Worm (Caenorhabditis elegans) whole organism, late embryonic: ENCODE data around the gene K12G11.6.

ENCODE experiments used
- C38D4.7 ChIP-seq: fragments of 200-800 bp; sonication (Bioruptor generic); optimal IDR thresholded peaks from 2 replicates; lab custom pipeline; 2018; ENCODE audit warnings: mild to moderate bottlenecking, missing genetic modification characterization, moderate library complexity, missing compliant biosample characterization
- F13H6.1 ChIP-seq: sonication (generic microtip); optimal IDR thresholded peaks from 2 replicates; lab custom pipeline; 2016; ENCODE audit warnings: missing genetic modification characterization, missing compliant biosample characterization
- K02D7.2 ChIP-seq: sonication (generic microtip); optimal IDR thresholded peaks from 2 replicates; lab custom pipeline; 2017; ENCODE audit warnings: mild to moderate bottlenecking, missing genetic modification characterization, missing compliant biosample characterization
- Y22D7AL.16 ChIP-seq: sonication (generic microtip); optimal IDR thresholded peaks from 2 replicates; lab custom pipeline; 2016; ENCODE audit warnings: missing genetic modification characterization, missing compliant biosample characterization
- ceh-18 ChIP-seq: sonication (generic microtip); optimal IDR thresholded peaks from 2 replicates; lab custom pipeline; 2016; ENCODE audit warnings: missing genetic modification characterization, missing compliant biosample characterization
- ceh-19 ChIP-seq: fragments of 200-800 bp; sonication (Bioruptor generic); optimal IDR thresholded peaks from 2 replicates; lab custom pipeline; 2018; ENCODE audit warnings: mild to moderate bottlenecking, missing genetic modification characterization, missing compliant biosample characterization
- ceh-2 ChIP-seq: sonication (generic microtip); optimal IDR thresholded peaks from 2 replicates; lab custom pipeline; 2016; ENCODE audit warnings: missing genotype, missing genetic modification characterization, missing compliant biosample characterization
- ceh-22 ChIP-seq: sonication (generic microtip); optimal IDR thresholded peaks from 2 replicates; lab custom pipeline; 2017; ENCODE audit warnings: missing biosample characterization, missing genetic modification characterization
- ceh-30 ChIP-seq: fragments of 150-350 bp; optimal IDR thresholded peaks from 2 replicates; lab custom pipeline; 2014; ENCODE audit warnings: missing biosample characterization, missing genetic modification characterization
- ceh-31 ChIP-seq: sonication (generic microtip); optimal IDR thresholded peaks from 2 replicates; lab custom pipeline; 2016; ENCODE audit warnings: missing genetic modification characterization, missing compliant biosample characterization
- ceh-34 ChIP-seq: sonication (generic microtip); optimal IDR thresholded peaks from 2 replicates; lab custom pipeline; 2016; ENCODE audit warnings: mild to moderate bottlenecking, missing genetic modification characterization, missing compliant biosample characterization
- ceh-45 ChIP-seq: fragments of 200-800 bp; sonication (Bioruptor generic); IDR thresholded peaks from 2 replicates; pipeline ENCODE4 v1.3.6; 2022; ENCODE audit warnings: missing genetic modification reagents, missing genetic modification characterization, missing compliant biosample characterization
- ceh-6 ChIP-seq: fragments of 200-800 bp; sonication (Bioruptor generic); optimal IDR thresholded peaks from 2 replicates; lab custom pipeline; 2018; ENCODE audit warnings: mild to moderate bottlenecking, missing genetic modification characterization, missing compliant biosample characterization
- dve-1 ChIP-seq: sonication (generic microtip); optimal IDR thresholded peaks from 2 replicates; lab custom pipeline; 2017; ENCODE audit warnings: antibody characterized with exemption, mild to moderate bottlenecking, missing genetic modification characterization, missing compliant biosample characterization
- elt-2 ChIP-seq: sonication (generic microtip); optimal IDR thresholded peaks from 2 replicates; lab custom pipeline; 2016; ENCODE audit warnings: missing genetic modification reagents, missing genetic modification characterization, missing compliant biosample characterization
- elt-4 ChIP-seq: sonication (generic microtip); optimal IDR thresholded peaks from 2 replicates; lab custom pipeline; 2016; ENCODE audit warnings: missing genetic modification characterization, missing compliant biosample characterization
- ets-4 ChIP-seq: sonication (generic microtip); optimal IDR thresholded peaks from 2 replicates; lab custom pipeline; 2016; ENCODE audit warnings: missing genetic modification characterization, missing compliant biosample characterization
- fkh-10 ChIP-seq: fragments of 150-350 bp; optimal IDR thresholded peaks from 2 replicates; lab custom pipeline; 2014; ENCODE audit warnings: missing biosample characterization, missing genetic modification reagents, missing genetic modification characterization
- fkh-6 ChIP-seq: sonication (generic microtip); optimal IDR thresholded peaks from 2 replicates; lab custom pipeline; 2016; ENCODE audit warnings: missing genetic modification characterization, missing compliant biosample characterization
- gmeb-2 ChIP-seq: sonication (generic microtip); optimal IDR thresholded peaks from 2 replicates; lab custom pipeline; 2016; ENCODE audit warnings: missing genetic modification characterization, inconsistent platforms, missing compliant biosample characterization
- hlh-13 ChIP-seq: fragments of 200-800 bp; sonication (Bioruptor generic); optimal IDR thresholded peaks from 2 replicates; lab custom pipeline; 2018; ENCODE audit warnings: mild to moderate bottlenecking, missing genetic modification characterization, missing compliant biosample characterization
- hlh-15 ChIP-seq: sonication (generic microtip); optimal IDR thresholded peaks from 2 replicates; lab custom pipeline; 2016; ENCODE audit warnings: missing genetic modification characterization, missing compliant biosample characterization
- hlh-30 ChIP-seq: sonication (generic microtip); optimal IDR thresholded peaks from 2 replicates; lab custom pipeline; 2017; ENCODE audit warnings: antibody characterized with exemption, missing genetic modification characterization, missing compliant biosample characterization; ENCODE audit not compliant: insufficient read depth
- hlh-6 ChIP-seq: sonication (generic microtip); optimal IDR thresholded peaks from 2 replicates; lab custom pipeline; 2016; ENCODE audit warnings: missing genotype, missing genetic modification characterization, missing compliant biosample characterization
- lim-6 ChIP-seq: sonication (generic microtip); optimal IDR thresholded peaks from 2 replicates; lab custom pipeline; 2016; ENCODE audit warnings: missing genetic modification characterization, missing compliant biosample characterization
- madf-2 ChIP-seq: sonication (generic microtip); optimal IDR thresholded peaks from 2 replicates; lab custom pipeline; 2017; ENCODE audit warnings: missing genetic modification characterization, missing compliant biosample characterization
- nfya-1 ChIP-seq: sonication (generic microtip); optimal IDR thresholded peaks from 2 replicates; lab custom pipeline; 2017; ENCODE audit warnings: missing genetic modification characterization, mild to moderate bottlenecking, missing compliant biosample characterization, antibody characterized with exemption, moderate library complexity
- nhr-11 ChIP-seq: fragments of 150-350 bp; optimal IDR thresholded peaks from 2 replicates; lab custom pipeline; 2014; ENCODE audit warnings: missing biosample characterization, missing genetic modification characterization
- nhr-232 ChIP-seq: sonication (generic microtip); optimal IDR thresholded peaks from 2 replicates; lab custom pipeline; 2016; ENCODE audit warnings: missing genetic modification characterization, missing compliant biosample characterization
- npax-4 ChIP-seq: sonication (generic microtip); optimal IDR thresholded peaks from 2 replicates; lab custom pipeline; 2016; ENCODE audit warnings: missing genetic modification characterization, missing compliant biosample characterization
- odd-2 ChIP-seq: sonication (generic microtip); optimal IDR thresholded peaks from 2 replicates; lab custom pipeline; 2017; ENCODE audit warnings: antibody characterized with exemption, mild to moderate bottlenecking, missing genetic modification characterization, missing compliant biosample characterization
- pha-2 ChIP-seq: sonication (generic microtip); optimal IDR thresholded peaks from 2 replicates; lab custom pipeline; 2017; ENCODE audit warnings: mild to moderate bottlenecking, missing genetic modification characterization, missing compliant biosample characterization
- pha-4 ChIP-seq: fragments of 150-350 bp; optimal IDR thresholded peaks from 2 replicates; lab custom pipeline; 2018; ENCODE audit warnings: missing biosample characterization, missing genetic modification reagents, missing genetic modification characterization
- pqm-1 ChIP-seq: sonication (generic microtip); optimal IDR thresholded peaks from 2 replicates; lab custom pipeline; 2016; ENCODE audit warnings: missing genetic modification characterization, missing compliant biosample characterization
- pros-1 ChIP-seq: fragments of 150-350 bp; optimal IDR thresholded peaks from 2 replicates; lab custom pipeline; 2014; ENCODE audit warnings: missing biosample characterization, missing genetic modification reagents, missing genetic modification characterization
- sox-4 ChIP-seq: sonication (generic microtip); optimal IDR thresholded peaks from 2 replicates; lab custom pipeline; 2017; ENCODE audit warnings: mild to moderate bottlenecking, missing genetic modification characterization, inconsistent platforms, missing compliant biosample characterization
- syd-9 ChIP-seq: sonication (generic microtip); optimal IDR thresholded peaks from 2 replicates; lab custom pipeline; 2016; ENCODE audit warnings: mild to moderate bottlenecking, missing genetic modification characterization, moderate library complexity, missing compliant biosample characterization
- tbx-2 ChIP-seq: sonication (generic microtip); optimal IDR thresholded peaks from 2 replicates; lab custom pipeline; 2016; ENCODE audit warnings: missing genetic modification characterization, missing compliant biosample characterization
- tbx-7 ChIP-seq: sonication (generic microtip); optimal IDR thresholded peaks from 2 replicates; lab custom pipeline; 2016; ENCODE audit warnings: missing genotype, missing genetic modification characterization, missing compliant biosample characterization
- ttx-3 ChIP-seq: sonication (generic microtip); optimal IDR thresholded peaks from 2 replicates; lab custom pipeline; 2016; ENCODE audit warnings: missing genetic modification reagents, missing genetic modification characterization, missing compliant biosample characterization
- unc-55 ChIP-seq: sonication (generic microtip); optimal IDR thresholded peaks from 2 replicates; lab custom pipeline; 2017; ENCODE audit warnings: missing biosample characterization, missing genetic modification reagents, missing genetic modification characterization
- unc-86 ChIP-seq: sonication (generic microtip); optimal IDR thresholded peaks from 2 replicates; lab custom pipeline; 2016; ENCODE audit warnings: missing genetic modification characterization, missing compliant biosample characterization

The K12G11.6 gene

ce11 chrV:11844828-11845227 is 49.3 kb upstream of the K12G11.6 start (continued):
- TF ChIP-seq ceh-22 (tag; lab: Kevin White, UChicago) (no peak), ceh-18 (tag; lab: Kevin White, UChicago) (peak; percentile 31), ceh-30 (no peak), dve-1 (peak; percentile 30), tbx-2 (tag; lab: Kevin White, UChicago) (peak; percentile 66), nfya-1 (tag; lab: Kevin White, UChicago) (peak; percentile 41), syd-9 (tag; lab: Kevin White, UChicago) (peak; percentile 64), ceh-34 (peak; percentile 58), nhr-232 (tag; lab: Kevin White, UChicago) (peak; percentile 13), hlh-13 (GFP tag; lab: Kevin White, UChicago) (no peak), K02D7.2 (tag; lab: Kevin White, UChicago) (no peak), Y22D7AL.16 (no peak), hlh-15 (tag; lab: Kevin White, UChicago) (no peak), nhr-11 (tag; lab: Kevin White, UChicago) (no peak), ceh-2 (tag; lab: Kevin White, UChicago) (peak; percentile 65), fkh-10 (GFP tag; lab: Kevin White, UChicago) (no peak), ttx-3 (tag; lab: Kevin White, UChicago) (no peak), ceh-19 (GFP tag; lab: Kevin White, UChicago) (no peak)

DNA sequence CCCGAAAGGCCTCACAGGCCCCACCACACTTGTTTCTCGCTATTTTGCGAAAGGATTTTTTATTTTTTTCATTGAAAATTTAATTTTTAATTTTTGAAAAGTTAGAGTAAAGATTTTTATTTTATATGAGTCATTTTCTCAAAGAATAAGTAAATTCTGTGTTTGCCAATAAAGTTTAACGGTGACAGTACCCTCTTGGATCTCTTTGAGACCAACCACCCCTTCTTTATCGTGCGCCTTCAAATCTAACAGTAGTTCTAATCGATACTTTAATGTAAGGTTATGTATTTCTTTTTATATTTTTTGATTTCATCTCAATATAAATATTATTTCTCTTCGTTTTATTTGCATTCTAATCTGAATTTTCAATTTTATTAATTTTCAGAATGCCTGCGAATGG is 48.6 kb upstream of the K12G11.6 start, which contains the start of gene hmp-1:
hmp-1 (plus strand) TSS at position 380 of the 400 bp plus-strand sequence.
- TF ChIP-seq F13H6.1 (no peak), pha-4 (tag; lab: Kevin White, UChicago) (no peak), hlh-15 (tag; lab: Kevin White, UChicago) (no peak), elt-4 (tag; lab: Kevin White, UChicago) (no peak), hlh-30 (tag; lab: Kevin White, UChicago) (no peak), ceh-31 (tag; lab: Kevin White, UChicago) (no peak), unc-86 (tag; lab: Kevin White, UChicago) (no peak), fkh-6 (no peak), ceh-22 (tag; lab: Kevin White, UChicago) (no peak), pros-1 (tag; lab: Kevin White, UChicago) (no peak), K02D7.2 (tag; lab: Kevin White, UChicago) (no peak), syd-9 (tag; lab: Kevin White, UChicago) (no peak), pha-2 (no peak), ceh-45 (GFP tag; lab: Robert Waterston, UW) (no peak), unc-55 (GFP tag; lab: Kevin White, UChicago) (no peak), C38D4.7 (GFP tag; lab: Kevin White, UChicago) (no peak)

- TF ChIP-seq ceh-34 (no peak), C38D4.7 (GFP tag; lab: Kevin White, UChicago) (no peak), npax-4 (no peak), odd-2 (tag; lab: Kevin White, UChicago) (no peak), elt-2 (tag; lab: Kevin White, UChicago) (no peak), tbx-7 (no peak), unc-86 (tag; lab: Kevin White, UChicago) (no peak), ceh-18 (tag; lab: Kevin White, UChicago) (no peak), hlh-6 (tag; lab: Kevin White, UChicago) (no peak), pqm-1 (tag; lab: Kevin White, UChicago) (no peak), madf-2 (tag; lab: Kevin White, UChicago) (no peak), nfya-1 (tag; lab: Kevin White, UChicago) (no peak), sox-4 (tag; lab: Kevin White, UChicago) (no peak), lim-6 (tag; lab: Kevin White, UChicago) (no peak), gmeb-2 (tag; lab: Kevin White, UChicago) (no peak), ceh-6 (GFP tag; lab: Kevin White, UChicago) (no peak), syd-9 (tag; lab: Kevin White, UChicago) (no peak), ets-4 (no peak), fkh-10 (GFP tag; lab: Kevin White, UChicago) (no peak)
Measured at ce11 chrV:11846969-11847368, 47.2 kb upstream of the K12G11.6 start.
